Worm (Caenorhabditis elegans): ENCODE data around the gene acbp-6.

- TF ChIP-seq zag-1 (tag; optimal IDR thresholded peaks at IDR 0.05), result no peak
- TF ChIP-seq ZK546.5 (tag; optimal IDR thresholded peaks at IDR 0.05), result no peak
- TF ChIP-seq elt-1 (tag; optimal IDR thresholded peaks at IDR 0.05), result no peak
These were observed 50.6 kb downstream of the acbp-6 start for ce11 chrII:11922757-11923538.

Data from whole organism, L2 larva.